Fruit fly (Drosophila melanogaster) whole organism, embryonic: ENCODE measurements around the gene CG4009.

Source experiments
- Aef1 ChIP-seq: fragments of 200-800 bp; sonication (Bioruptor generic); IDR thresholded peaks from 3 replicates; pipeline ENCODE4 v1.3.6; 2022; ENCODE audit warnings: missing biosample characterization, missing genetic modification characterization
- C15 ChIP-seq: fragments of 200-800 bp; sonication (Bioruptor generic); IDR thresholded peaks from 3 replicates; pipeline ENCODE4 v1.3.6; 2022; ENCODE audit warnings: missing biosample characterization, missing genetic modification characterization
- CG10209 ChIP-seq: fragments of 200-800 bp; sonication (Bioruptor generic); optimal IDR thresholded peaks from 3 replicates; lab custom pipeline; 2017; ENCODE audit warnings: missing biosample characterization, mild to moderate bottlenecking, missing genetic modification characterization, missing genetic modification reagents
- CG10366 ChIP-seq: fragments of 200-800 bp; sonication (Bioruptor generic); IDR thresholded peaks from 2 replicates; pipeline ENCODE4 v1.3.6; 2022; ENCODE audit warnings: missing biosample characterization, missing genetic modification characterization
- CG12155 ChIP-seq: fragments of 200-800 bp; sonication (Bioruptor generic); optimal IDR thresholded peaks from 3 replicates; lab custom pipeline; 2016; ENCODE audit warnings: missing biosample characterization, missing genetic modification characterization
- CG12391 ChIP-seq: fragments of 200-800 bp; sonication (Bioruptor generic); optimal IDR thresholded peaks from 3 replicates; lab custom pipeline; 2018; ENCODE audit warnings: missing biosample characterization, mild to moderate bottlenecking, missing genetic modification characterization, moderate library complexity
- CG12769 ChIP-seq: fragments of 200-800 bp; sonication (Bioruptor generic); optimal IDR thresholded peaks from 2 replicates; lab custom pipeline; 2019; ENCODE audit warnings: missing biosample characterization, mild to moderate bottlenecking, missing genetic modification characterization, moderate library complexity
- CG13287 ChIP-seq: fragments of 200-800 bp; sonication (Bioruptor generic); IDR thresholded peaks from 2 replicates; pipeline ENCODE4 v1.3.6; 2022; ENCODE audit warnings: missing biosample characterization, missing genetic modification characterization; ENCODE audit not compliant: partially characterized antibody
- CG13894 ChIP-seq: fragments of 200-800 bp; sonication (Bioruptor generic); optimal IDR thresholded peaks from 3 replicates; lab custom pipeline; 2018; ENCODE audit warnings: missing biosample characterization, mild to moderate bottlenecking, missing genetic modification characterization, moderate library complexity
- CG15011 ChIP-seq: fragments of 200-800 bp; sonication (Bioruptor generic); optimal IDR thresholded peaks from 3 replicates; lab custom pipeline; 2018; ENCODE audit warnings: missing biosample characterization, mild to moderate bottlenecking, missing genetic modification characterization
- CG15479 ChIP-seq: fragments of 200-800 bp; sonication (Bioruptor generic); optimal IDR thresholded peaks from 3 replicates; lab custom pipeline; 2019; ENCODE audit warnings: missing biosample characterization, mild to moderate bottlenecking, missing genetic modification characterization, moderate library complexity
- CG17359 ChIP-seq: fragments of 200-800 bp; sonication (Bioruptor generic); optimal IDR thresholded peaks from 3 replicates; lab custom pipeline; 2018; ENCODE audit warnings: missing biosample characterization, mild to moderate bottlenecking, missing genetic modification characterization, moderate library complexity
- CG18011 ChIP-seq: fragments of 200-800 bp; sonication (Bioruptor generic); optimal IDR thresholded peaks from 2 replicates; lab custom pipeline; 2017; ENCODE audit warnings: missing biosample characterization, missing genetic modification characterization, mild to moderate bottlenecking, moderate library complexity, missing genotype
- CG2116 ChIP-seq: fragments of 200-800 bp; sonication (Bioruptor generic); optimal IDR thresholded peaks from 3 replicates; lab custom pipeline; 2018; ENCODE audit warnings: missing biosample characterization, mild to moderate bottlenecking, missing genetic modification characterization
- CG2712 ChIP-seq: fragments of 200-800 bp; optimal IDR thresholded peaks from 3 replicates; lab custom pipeline; 2019; ENCODE audit warnings: missing biosample characterization, mild to moderate bottlenecking, missing genetic modification characterization, moderate library complexity
- CG3281 ChIP-seq: fragments of 200-800 bp; sonication (Bioruptor generic); optimal IDR thresholded peaks from 3 replicates; lab custom pipeline; 2017; ENCODE audit warnings: missing biosample characterization, mild to moderate bottlenecking, missing genetic modification characterization
- CG34422 ChIP-seq: fragments of 200-800 bp; sonication (Bioruptor generic); IDR thresholded peaks from 3 replicates; pipeline ENCODE4 v1.3.6; 2022; ENCODE audit warnings: missing biosample characterization, missing genetic modification characterization
- CG4617 ChIP-seq: fragments of 200-800 bp; sonication (Bioruptor generic); optimal IDR thresholded peaks from 3 replicates; lab custom pipeline; 2016; ENCODE audit warnings: missing biosample characterization, missing genetic modification characterization, borderline replicate concordance
- CG7745 ChIP-seq: fragments of 200-800 bp; sonication (Bioruptor generic); optimal IDR thresholded peaks from 2 replicates; lab custom pipeline; 2018; ENCODE audit warnings: missing biosample characterization, mild to moderate bottlenecking, missing genetic modification characterization, moderate library complexity
- CG7963 ChIP-seq: fragments of 200-800 bp; sonication (Bioruptor generic); IDR thresholded peaks from 3 replicates; pipeline ENCODE4 v1.3.6; 2022; ENCODE audit warnings: missing biosample characterization, missing genetic modification characterization; ENCODE audit not compliant: partially characterized antibody
- CG8478 ChIP-seq: fragments of >200 bp; optimal IDR thresholded peaks from 2 replicates; lab custom pipeline; 2018
- CG9797 ChIP-seq: fragments of 200-800 bp; sonication (Bioruptor generic); optimal IDR thresholded peaks from 3 replicates; lab custom pipeline; 2018; ENCODE audit warnings: missing biosample characterization, mild to moderate bottlenecking, missing genetic modification characterization
- CG9876 ChIP-seq: fragments of 200-800 bp; sonication (Bioruptor generic); optimal IDR thresholded peaks from 2 replicates; lab custom pipeline; 2016; ENCODE audit warnings: missing biosample characterization, missing genetic modification characterization
- CoRest ChIP-seq: fragments of 200-800 bp; sonication (Bioruptor generic); optimal IDR thresholded peaks from 3 replicates; lab custom pipeline; 2018; ENCODE audit warnings: missing biosample characterization, mild to moderate bottlenecking, missing genetic modification characterization, moderate library complexity
- Dref ChIP-seq: fragments of 200-800 bp; sonication (Bioruptor generic); IDR thresholded peaks from 2 replicates; pipeline ENCODE4 v1.3.6; 2022; ENCODE audit warnings: missing biosample characterization, missing genetic modification characterization
- GATAe ChIP-seq: fragments of 200-800 bp; sonication (Bioruptor generic); conservative IDR thresholded peaks from 2 replicates; pipeline ENCODE4 v1.3.6; 2022; ENCODE audit warnings: missing biosample characterization, missing genetic modification characterization
- Gsc ChIP-seq: fragments of 200-800 bp; sonication (Bioruptor generic); IDR thresholded peaks from 2 replicates; pipeline ENCODE4 v1.3.6; 2022; ENCODE audit warnings: missing biosample characterization, missing genetic modification characterization
- Hmx ChIP-seq: fragments of 200-800 bp; sonication (Bioruptor generic); optimal IDR thresholded peaks from 2 replicates; lab custom pipeline; 2016; ENCODE audit warnings: missing biosample characterization, missing genetic modification characterization
- Hr78 ChIP-seq, 2 experiments: fragments of 200-800 bp in 1 of 2; fragments of >200 bp in 1 of 2; sonication (Bioruptor generic) in 1 of 2; optimal IDR thresholded peaks; 2 replicates each; lab custom pipeline; 2017 to 2019; ENCODE audit warnings: missing biosample characterization in 2 of 2, missing genetic modification characterization in 2 of 2, mild to moderate bottlenecking in 1 of 2, moderate library complexity in 1 of 2
- Hsf ChIP-seq: fragments of 200-800 bp; sonication (Bioruptor generic); optimal IDR thresholded peaks from 3 replicates; lab custom pipeline; 2016; ENCODE audit warnings: missing biosample characterization, missing genetic modification characterization
- Kr ChIP-seq: fragments of 200-800 bp; sonication (Bioruptor generic); optimal IDR thresholded peaks from 2 replicates; lab custom pipeline; 2017; ENCODE audit warnings: missing biosample characterization, mild to moderate bottlenecking, missing genetic modification characterization
- Lpt ChIP-seq: fragments of >200 bp; optimal IDR thresholded peaks from 2 replicates; lab custom pipeline; 2018; ENCODE audit warnings: missing biosample characterization, missing genetic modification characterization
- Mrtf ChIP-seq: fragments of 200-800 bp; sonication (Bioruptor generic); IDR thresholded peaks from 3 replicates; pipeline ENCODE4 v1.3.6; 2022; ENCODE audit warnings: missing biosample characterization, missing genetic modification characterization
- Nf-YA ChIP-seq: fragments of 200-800 bp; sonication (Bioruptor generic); IDR thresholded peaks from 2 replicates; pipeline ENCODE4 v1.3.6; 2022; ENCODE audit warnings: missing biosample characterization, missing genetic modification characterization
- Nf-YC ChIP-seq: fragments of 200-800 bp; optimal IDR thresholded peaks from 3 replicates; lab custom pipeline; 2019; ENCODE audit warnings: missing biosample characterization, mild to moderate bottlenecking, missing genetic modification characterization, moderate library complexity
- Ravus ChIP-seq: fragments of 200-800 bp; sonication (Bioruptor generic); IDR thresholded peaks from 2 replicates; pipeline ENCODE4 v1.3.6; 2022; ENCODE audit warnings: missing biosample characterization, missing genetic modification characterization
- Sox102F ChIP-seq: fragments of 200-800 bp; sonication (Bioruptor generic); optimal IDR thresholded peaks from 2 replicates; lab custom pipeline; 2018; ENCODE audit warnings: missing biosample characterization, mild to moderate bottlenecking, missing genetic modification characterization, moderate library complexity
- Sry-δ ChIP-seq: fragments of 200-800 bp; sonication (Bioruptor generic); optimal IDR thresholded peaks from 2 replicates; lab custom pipeline; 2016; ENCODE audit warnings: missing biosample characterization, missing genetic modification characterization
- Xbp1 ChIP-seq: fragments of 200-800 bp; sonication (Bioruptor generic); optimal IDR thresholded peaks from 3 replicates; lab custom pipeline; 2016; ENCODE audit warnings: missing biosample characterization, mild to moderate bottlenecking, missing genetic modification characterization
- dimm ChIP-seq: fragments of 200-800 bp; sonication (Bioruptor generic); IDR thresholded peaks from 2 replicates; pipeline ENCODE4 v1.3.6; 2022; ENCODE audit warnings: missing biosample characterization, missing genetic modification characterization
- ems ChIP-seq: fragments of 200-800 bp; sonication (Bioruptor generic); optimal IDR thresholded peaks from 3 replicates; lab custom pipeline; 2016; ENCODE audit warnings: missing biosample characterization, missing genetic modification characterization
- fd3F ChIP-seq: fragments of 200-800 bp; sonication (Bioruptor generic); optimal IDR thresholded peaks from 2 replicates; lab custom pipeline; 2018; ENCODE audit warnings: missing biosample characterization, mild to moderate bottlenecking, missing genetic modification characterization, moderate library complexity
- fd64A ChIP-seq: fragments of 200-800 bp; sonication (Bioruptor generic); optimal IDR thresholded peaks from 3 replicates; lab custom pipeline; 2018; ENCODE audit warnings: missing biosample characterization, mild to moderate bottlenecking, missing genetic modification characterization
- gfzf ChIP-seq: fragments of 200-800 bp; sonication (Bioruptor generic); optimal IDR thresholded peaks from 2 replicates; lab custom pipeline; 2016; ENCODE audit warnings: missing biosample characterization, mild to moderate bottlenecking, missing genetic modification characterization, moderate library complexity
- ind ChIP-seq: fragments of 200-800 bp; sonication (Bioruptor generic); optimal IDR thresholded peaks from 3 replicates; lab custom pipeline; 2016; ENCODE audit warnings: missing biosample characterization, missing genetic modification characterization
- jumu ChIP-seq: fragments of 200-800 bp; sonication (Bioruptor generic); optimal IDR thresholded peaks from 3 replicates; lab custom pipeline; 2016; ENCODE audit warnings: missing biosample characterization, missing genetic modification characterization
- ken ChIP-seq: fragments of 200-800 bp; sonication (Bioruptor generic); IDR thresholded peaks from 3 replicates; pipeline ENCODE4 v1.3.6; 2022; ENCODE audit warnings: missing biosample characterization, missing genetic modification characterization
- sens ChIP-seq: fragments of 200-800 bp; sonication (Bioruptor generic); peaks from one replicate; lab custom pipeline; 2016; ENCODE audit warnings: missing biosample characterization, missing genetic modification characterization
- trem ChIP-seq: fragments of 200-800 bp; optimal IDR thresholded peaks from 3 replicates; lab custom pipeline; 2019; ENCODE audit warnings: missing biosample characterization, mild to moderate bottlenecking, missing genetic modification characterization, moderate library complexity
- wor ChIP-seq: fragments of 200-800 bp; sonication (Bioruptor generic); IDR thresholded peaks from 2 replicates; pipeline ENCODE4 v1.3.6; 2022; ENCODE audit warnings: missing biosample characterization, missing genetic modification characterization

Gene CG4009

DNA sequence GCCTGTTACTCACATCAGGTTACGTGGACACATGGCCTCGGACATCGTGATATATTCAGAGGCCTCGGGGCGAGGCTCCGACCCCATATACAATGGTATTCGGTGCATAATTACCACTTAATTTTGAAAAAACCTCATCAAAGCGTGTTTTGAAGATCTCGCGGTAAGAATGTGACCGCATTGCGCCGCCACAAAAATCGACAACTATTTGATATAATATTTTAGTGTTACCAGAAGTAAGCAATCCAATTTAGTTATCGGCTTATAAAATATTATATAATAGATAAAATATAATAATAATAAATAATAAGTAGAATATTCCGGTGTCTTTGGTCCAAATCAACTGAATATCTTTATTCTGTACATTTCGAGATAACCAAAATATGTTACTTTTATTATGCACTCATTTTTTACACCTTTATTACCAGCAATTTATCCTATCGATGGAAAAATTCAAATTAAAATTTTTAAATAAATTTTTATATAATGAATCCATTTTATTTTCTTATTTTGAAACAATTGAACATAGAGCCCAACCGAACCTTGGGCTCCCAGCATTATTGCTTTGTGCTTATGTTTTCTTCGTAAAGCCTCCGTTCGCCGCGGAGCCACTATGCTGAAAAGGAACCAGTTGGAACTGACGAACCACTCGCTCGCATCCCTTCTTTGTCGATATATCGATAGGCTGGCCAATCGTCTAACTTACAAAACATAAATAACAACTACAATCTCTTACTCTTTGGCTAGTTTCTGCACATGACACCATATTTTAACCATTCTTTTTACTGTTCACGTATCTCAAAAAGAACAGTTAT is 4.4 kb upstream of the CG4009 start, which contains the start of the genes CG18213 and Trm7-32 (continued):
- TF ChIP-seq Nf-YA (GFP tag; lab: Robert Waterston, UW) (no peak), Gsc (no peak), CG3281 (GFP tag; lab: Kevin White, UChicago) (no peak), Hr78 (GFP tag; optimal IDR thresholded peaks at IDR 0.05; lab: Kevin White, UChicago) (no peak), CG15479 (GFP tag; lab: Kevin White, UChicago) (no peak), CG2116 (GFP tag; lab: Kevin White, UChicago) (peak; percentile 59), Xbp1 (GFP tag; lab: Kevin White, UChicago) (peak; percentile 47), CG2712 (tag; lab: Kevin White, UChicago) (no peak), gfzf (GFP tag; lab: Kevin White, UChicago) (peak; percentile 62), Kr (GFP tag; lab: Kevin White, UChicago) (no peak), CG12391 (peak; percentile 49), fd64A (GFP tag; lab: Kevin White, UChicago) (no peak), fd3F (GFP tag; lab: Kevin White, UChicago) (no peak), Ravus (GFP tag; lab: Robert Waterston, UW) (no peak), Aef1 (GFP tag; lab: Robert Waterston, UW) (no peak; the same call in 2 of the 3 replicates), Sox102F (GFP tag; lab: Kevin White, UChicago) (no peak), CG10209 (GFP tag; lab: Kevin White, UChicago) (no peak), GATAe (no peak), CG13287 (GFP tag; lab: Robert Waterston, UW) (peak; percentile 86), Hsf (GFP tag; lab: Kevin White, UChicago) (no peak), CG34422 (GFP tag; lab: Robert Waterston, UW) (no peak), Mrtf (GFP tag; lab: Robert Waterston, UW) (no peak), Lpt (GFP tag; lab: Kevin White, UChicago) (no peak), CG8478 (lab: Kevin White, UChicago) (no peak), ken (GFP tag; lab: Robert Waterston, UW) (no peak), CG18011 (no peak), CG13894 (tag; lab: Kevin White, UChicago) (no peak), CG4617 (GFP tag; lab: Kevin White, UChicago) (no peak), CG7963 (GFP tag; lab: Robert Waterston, UW) (peak; percentile 68; the same call in 1 of the 3 replicates), Nf-YC (tag; lab: Kevin White, UChicago) (no peak), CG9876 (GFP tag; lab: Kevin White, UChicago) (peak; percentile 15), sens (GFP tag; lab: Kevin White, UChicago) (peak; percentile 73), Dref (GFP tag; lab: Robert Waterston, UW) (peak; percentile 87), Hmx (GFP tag; lab: Kevin White, UChicago) (no peak), CG9797 (GFP tag; lab: Kevin White, UChicago) (peak; percentile 47), CG12769 (tag; lab: Kevin White, UChicago) (no peak), CG10366 (GFP tag; lab: Robert Waterston, UW) (0 out of 2 replicates have a peak, but pooled peaks have one; percentile 12), C15 (GFP tag; lab: Robert Waterston, UW) (no peak), CG7745 (no peak), dimm (GFP tag; lab: Robert Waterston, UW) (no peak), CG12155 (GFP tag; lab: Kevin White, UChicago) (peak; percentile 23), trem (tag; lab: Kevin White, UChicago) (peak; percentile 66), CG17359 (no peak), ind (GFP tag; lab: Kevin White, UChicago) (peak; percentile 3), Sry-δ (GFP tag; lab: Kevin White, UChicago) (peak; percentile 77), jumu (GFP tag; lab: Kevin White, UChicago) (no peak), CoRest (tag; lab: Kevin White, UChicago) (peak; percentile 47), wor (no peak), ems (peak; percentile 12), CG15011 (GFP tag; lab: Kevin White, UChicago) (no peak)
